Fruit fly (Drosophila melanogaster) whole organism, embryonic: ENCODE measurements around the gene CG6195.
A peak's percentile ranks its signal among the peaks of the same experiment; 100 is the strongest.

Experiments used
- Aef1 ChIP-seq: fragments of 200-800 bp; sonication (Bioruptor generic); IDR thresholded peaks from 3 replicates; pipeline ENCODE4 v1.3.6; 2022; ENCODE audit warnings: missing biosample characterization, missing genetic modification characterization
- Blimp-1 ChIP-seq: fragments of 200-800 bp; sonication (Bioruptor generic); optimal IDR thresholded peaks from 3 replicates; lab custom pipeline; 2018; ENCODE audit warnings: missing biosample characterization, missing genetic modification characterization, mild to moderate bottlenecking, moderate library complexity, missing genetic modification reagents
- CG10431 ChIP-seq: fragments of 200-800 bp; sonication (Bioruptor generic); optimal IDR thresholded peaks from 3 replicates; lab custom pipeline; 2018; ENCODE audit warnings: missing biosample characterization, mild to moderate bottlenecking, missing genetic modification characterization
- CG10654 ChIP-seq: fragments of 200-800 bp; sonication (Bioruptor generic); optimal IDR thresholded peaks from 2 replicates; lab custom pipeline; 2016; ENCODE audit warnings: missing biosample characterization, missing genetic modification characterization
- CG11085 ChIP-seq: fragments of 200-800 bp; sonication (Bioruptor generic); IDR thresholded peaks from 2 replicates; pipeline ENCODE4 v1.3.6; 2022; ENCODE audit warnings: missing biosample characterization, missing genetic modification characterization
- CG11247 ChIP-seq: fragments of 200-800 bp; sonication (Bioruptor generic); IDR thresholded peaks from 2 replicates; pipeline ENCODE4 v1.3.6; 2022; ENCODE audit warnings: missing biosample characterization, missing genetic modification characterization
- CG11723 ChIP-seq: fragments of 200-800 bp; sonication (Bioruptor generic); optimal IDR thresholded peaks from 2 replicates; lab custom pipeline; 2017; ENCODE audit warnings: missing biosample characterization, mild to moderate bottlenecking, missing genetic modification characterization
- CG15479 ChIP-seq: fragments of 200-800 bp; sonication (Bioruptor generic); optimal IDR thresholded peaks from 3 replicates; lab custom pipeline; 2019; ENCODE audit warnings: missing biosample characterization, mild to moderate bottlenecking, missing genetic modification characterization, moderate library complexity
- CG15514 ChIP-seq: fragments of 200-800 bp; sonication (Bioruptor generic); optimal IDR thresholded peaks from 3 replicates; lab custom pipeline; 2017; ENCODE audit warnings: missing biosample characterization, missing genetic modification characterization, mild to moderate bottlenecking, moderate library complexity, missing genetic modification reagents
- CG16813 ChIP-seq: fragments of 200-800 bp; sonication (Bioruptor generic); IDR thresholded peaks from 3 replicates; pipeline ENCODE4 v1.3.6; 2022; ENCODE audit warnings: missing biosample characterization, missing genetic modification characterization; ENCODE audit not compliant: partially characterized antibody
- CG16815 ChIP-seq: fragments of 200-800 bp; sonication (Bioruptor generic); optimal IDR thresholded peaks from 3 replicates; lab custom pipeline; 2017; ENCODE audit warnings: missing biosample characterization, mild to moderate bottlenecking, missing genetic modification characterization
- CG17802 ChIP-seq: fragments of 200-800 bp; sonication (Bioruptor generic); optimal IDR thresholded peaks from 2 replicates; lab custom pipeline; 2018; ENCODE audit warnings: missing biosample characterization, mild to moderate bottlenecking, missing genetic modification characterization, moderate library complexity
- CG18262 ChIP-seq: fragments of 200-800 bp; optimal IDR thresholded peaks from 3 replicates; lab custom pipeline; 2019; ENCODE audit warnings: missing biosample characterization, mild to moderate bottlenecking, missing genetic modification characterization, moderate library complexity
- CG18764 ChIP-seq: fragments of 200-800 bp; sonication (Bioruptor generic); optimal IDR thresholded peaks from 3 replicates; lab custom pipeline; 2016; ENCODE audit warnings: missing biosample characterization, missing genetic modification characterization
- CG2678 ChIP-seq: fragments of 200-800 bp; sonication (Bioruptor generic); optimal IDR thresholded peaks from 3 replicates; lab custom pipeline; 2019; ENCODE audit warnings: missing biosample characterization, mild to moderate bottlenecking, missing genetic modification characterization, moderate library complexity
- CG2875 ChIP-seq: fragments of 200-800 bp; sonication (Bioruptor generic); optimal IDR thresholded peaks from 2 replicates; lab custom pipeline; 2017; ENCODE audit warnings: missing biosample characterization, mild to moderate bottlenecking, missing genetic modification characterization, missing genetic modification reagents
- CG2889 ChIP-seq: fragments of 200-800 bp; sonication (Bioruptor generic); IDR thresholded peaks from 3 replicates; pipeline ENCODE4 v1.3.6; 2022; ENCODE audit warnings: missing biosample characterization, missing genetic modification characterization
- CG33213 ChIP-seq: fragments of 200-800 bp; sonication (Bioruptor generic); optimal IDR thresholded peaks from 3 replicates; lab custom pipeline; 2016; ENCODE audit warnings: missing biosample characterization, missing genetic modification characterization
- CG34224 ChIP-seq: fragments of 200-800 bp; sonication (Bioruptor generic); IDR thresholded peaks from 3 replicates; pipeline ENCODE4 v1.3.6; 2022; ENCODE audit warnings: missing biosample characterization, missing genetic modification characterization; ENCODE audit not compliant: partially characterized antibody
- CG8089 ChIP-seq: fragments of 200-800 bp; sonication (Bioruptor generic); optimal IDR thresholded peaks from 3 replicates; lab custom pipeline; 2016; ENCODE audit warnings: missing biosample characterization, missing genetic modification characterization
- CG8924 ChIP-seq: fragments of 200-800 bp; optimal IDR thresholded peaks from 3 replicates; lab custom pipeline; 2019; ENCODE audit warnings: missing biosample characterization, mild to moderate bottlenecking, missing genetic modification characterization, moderate library complexity
- CG9876 ChIP-seq: fragments of 200-800 bp; sonication (Bioruptor generic); optimal IDR thresholded peaks from 2 replicates; lab custom pipeline; 2016; ENCODE audit warnings: missing biosample characterization, missing genetic modification characterization
- Dref ChIP-seq: fragments of 200-800 bp; sonication (Bioruptor generic); IDR thresholded peaks from 2 replicates; pipeline ENCODE4 v1.3.6; 2022; ENCODE audit warnings: missing biosample characterization, missing genetic modification characterization
- Drgx ChIP-seq: fragments of 200-800 bp; sonication (Bioruptor generic); IDR thresholded peaks from 2 replicates; pipeline ENCODE4 v1.3.6; 2022; ENCODE audit warnings: missing biosample characterization, missing genetic modification characterization
- Fer1 ChIP-seq: fragments of 200-800 bp; sonication (Bioruptor generic); optimal IDR thresholded peaks from 2 replicates; lab custom pipeline; 2017; ENCODE audit warnings: missing biosample characterization, mild to moderate bottlenecking, missing genetic modification characterization
- Fer3 ChIP-seq: fragments of 200-800 bp; sonication (Bioruptor generic); optimal IDR thresholded peaks from 2 replicates; lab custom pipeline; 2018; ENCODE audit warnings: missing biosample characterization, mild to moderate bottlenecking, missing genetic modification characterization, moderate library complexity
- Hmx ChIP-seq: fragments of 200-800 bp; sonication (Bioruptor generic); optimal IDR thresholded peaks from 2 replicates; lab custom pipeline; 2016; ENCODE audit warnings: missing biosample characterization, missing genetic modification characterization
- Hr51 ChIP-seq, 2 experiments: fragments of 200-800 bp; sonication (Bioruptor generic); optimal IDR thresholded peaks; 2 replicates in 1 of 2; 3 replicates in 1 of 2; lab custom pipeline; 2016 to 2018; ENCODE audit warnings: missing biosample characterization in 2 of 2, missing genetic modification characterization in 2 of 2, mild to moderate bottlenecking in 1 of 2, moderate library complexity in 1 of 2
- Lpt ChIP-seq: fragments of >200 bp; optimal IDR thresholded peaks from 2 replicates; lab custom pipeline; 2018; ENCODE audit warnings: missing biosample characterization, missing genetic modification characterization
- Nf-YA ChIP-seq: fragments of 200-800 bp; sonication (Bioruptor generic); IDR thresholded peaks from 2 replicates; pipeline ENCODE4 v1.3.6; 2022; ENCODE audit warnings: missing biosample characterization, missing genetic modification characterization
- Poxn ChIP-seq: fragments of 200-800 bp; sonication (Bioruptor generic); IDR thresholded peaks from 2 replicates; pipeline ENCODE4 v1.3.6; 2022; ENCODE audit warnings: missing biosample characterization, missing genetic modification characterization
- Rx ChIP-seq: fragments of 200-800 bp; sonication (Bioruptor generic); IDR thresholded peaks from 2 replicates; pipeline ENCODE4 v1.3.6; 2022; ENCODE audit warnings: missing biosample characterization, missing genetic modification characterization
- abd-A ChIP-seq: fragments of 200-800 bp; sonication (Bioruptor generic); optimal IDR thresholded peaks from 3 replicates; lab custom pipeline; 2019; ENCODE audit warnings: missing biosample characterization, mild to moderate bottlenecking, missing genetic modification characterization, moderate library complexity
- ato ChIP-seq: fragments of 200-800 bp; sonication (Bioruptor generic); IDR thresholded peaks from 2 replicates; pipeline ENCODE4 v1.3.6; 2022; ENCODE audit warnings: missing biosample characterization, missing genetic modification characterization; ENCODE audit not compliant: partially characterized antibody
- bab2 ChIP-seq: fragments of 200-800 bp; sonication (Bioruptor generic); optimal IDR thresholded peaks from 2 replicates; lab custom pipeline; 2016; ENCODE audit warnings: missing biosample characterization, missing genetic modification characterization
- cad ChIP-seq: fragments of >200 bp; optimal IDR thresholded peaks from 2 replicates; lab custom pipeline; 2017; ENCODE audit warnings: missing biosample characterization, missing genetic modification characterization
- cato ChIP-seq: fragments of 200-800 bp; sonication (Bioruptor generic); optimal IDR thresholded peaks from 2 replicates; lab custom pipeline; 2016; ENCODE audit warnings: missing biosample characterization, missing genetic modification characterization, borderline replicate concordance
- corto ChIP-seq: fragments of 200-800 bp; sonication (Bioruptor generic); optimal IDR thresholded peaks from 2 replicates; lab custom pipeline; 2016; ENCODE audit warnings: missing biosample characterization, mild to moderate bottlenecking, missing genetic modification characterization, moderate library complexity
- crc ChIP-seq: fragments of 200-800 bp; sonication (Bioruptor generic); optimal IDR thresholded peaks from 2 replicates; lab custom pipeline; 2016; ENCODE audit warnings: missing biosample characterization, missing genetic modification characterization
- eyg ChIP-seq: fragments of 200-800 bp; sonication (Bioruptor generic); optimal IDR thresholded peaks from 3 replicates; lab custom pipeline; 2016; ENCODE audit warnings: missing biosample characterization, missing genetic modification characterization
- gem ChIP-seq: fragments of 200-800 bp; sonication (Bioruptor generic); optimal IDR thresholded peaks from 2 replicates; lab custom pipeline; 2019; ENCODE audit warnings: missing biosample characterization, mild to moderate bottlenecking, missing genetic modification characterization, moderate library complexity
- hkb ChIP-seq, 2 experiments: fragments of 200-800 bp in 1 of 2; fragments of >200 bp in 1 of 2; sonication (Bioruptor generic) in 1 of 2; IDR thresholded peaks in 1 of 2; optimal IDR thresholded peaks in 1 of 2; 2 replicates each; pipeline versions ENCODE4 v1.3.6 to Lab custom; 2017 to 2022; ENCODE audit warnings: missing biosample characterization in 1 of 2, missing genetic modification characterization in 1 of 2
- lbe ChIP-seq: fragments of 200-800 bp; sonication (Bioruptor generic); optimal IDR thresholded peaks from 2 replicates; lab custom pipeline; 2016; ENCODE audit warnings: missing biosample characterization, mild to moderate bottlenecking, missing genetic modification characterization
- org-1 ChIP-seq: fragments of 200-800 bp; sonication (Bioruptor generic); optimal IDR thresholded peaks from 2 replicates; lab custom pipeline; 2017; ENCODE audit warnings: missing biosample characterization, missing genetic modification characterization
- phol ChIP-seq: fragments of 200-800 bp; sonication (Bioruptor generic); optimal IDR thresholded peaks from 3 replicates; lab custom pipeline; 2018; ENCODE audit warnings: missing biosample characterization, mild to moderate bottlenecking, missing genetic modification characterization, moderate library complexity
- sens ChIP-seq: fragments of 200-800 bp; sonication (Bioruptor generic); peaks from one replicate; lab custom pipeline; 2016; ENCODE audit warnings: missing biosample characterization, missing genetic modification characterization
- shn ChIP-seq: fragments of 200-800 bp; sonication (Bioruptor generic); optimal IDR thresholded peaks from 3 replicates; lab custom pipeline; 2016; ENCODE audit warnings: missing biosample characterization, missing genetic modification characterization
- sima ChIP-seq: fragments of 200-800 bp; sonication (Bioruptor generic); optimal IDR thresholded peaks from 2 replicates; lab custom pipeline; 2016; ENCODE audit warnings: missing biosample characterization, missing genetic modification characterization
- tgo ChIP-seq: fragments of 200-800 bp; sonication (Bioruptor generic); IDR thresholded peaks from 3 replicates; pipeline ENCODE4 v1.3.6; 2022; ENCODE audit warnings: missing biosample characterization, missing genetic modification characterization
- trem ChIP-seq: fragments of 200-800 bp; optimal IDR thresholded peaks from 3 replicates; lab custom pipeline; 2019; ENCODE audit warnings: missing biosample characterization, mild to moderate bottlenecking, missing genetic modification characterization, moderate library complexity

The CG6195 gene

DNA sequence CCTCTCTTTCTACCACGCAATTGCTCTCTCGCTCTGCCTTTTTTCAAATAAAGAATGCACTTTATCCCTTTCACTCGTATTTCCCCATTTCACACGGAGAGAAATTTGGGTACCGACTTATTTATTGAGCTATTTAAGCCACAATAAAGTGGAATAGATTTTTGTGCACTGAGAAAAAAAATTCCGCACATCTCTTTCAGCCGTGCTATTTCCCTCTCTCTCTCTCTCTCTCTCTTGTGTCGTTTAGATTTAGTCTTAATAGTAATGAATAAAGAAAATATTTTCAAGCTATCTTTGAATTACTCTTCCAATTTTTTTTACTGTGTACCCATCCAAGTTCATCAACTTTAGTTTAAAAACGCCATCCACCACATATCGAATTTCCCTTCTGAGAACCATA is 24.6 kb downstream of the CG6195 start (continued):
- peak; percentile 60; the same call in 1 of the 2 replicates for TF ChIP-seq Rx (GFP tag; lab: Robert Waterston, UW)
- peak; percentile 48 for TF ChIP-seq CG18262 (tag; lab: Kevin White, UChicago)
- peak; percentile 91 for TF ChIP-seq sens (GFP tag; lab: Kevin White, UChicago)
- TF ChIP-seq gem (tag; lab: Kevin White, UChicago) = peak; percentile 75
- no peak for TF ChIP-seq sima (GFP tag; lab: Kevin White, UChicago)
- no peak for TF ChIP-seq lbe
- peak; percentile 13 for TF ChIP-seq crc (GFP tag; lab: Kevin White, UChicago)
- peak; percentile 62 for TF ChIP-seq Aef1 (GFP tag; lab: Robert Waterston, UW)
- TF ChIP-seq CG16815 (GFP tag; lab: Kevin White, UChicago) = peak; percentile 14
- peak; percentile 15 for TF ChIP-seq CG9876 (GFP tag; lab: Kevin White, UChicago)
- peak; percentile 11 for TF ChIP-seq trem
- no peak for TF ChIP-seq Hmx
- no peak for TF ChIP-seq CG10431
- peak; percentile 62 for TF ChIP-seq phol (tag; lab: Kevin White, UChicago)
- TF ChIP-seq Dref (GFP tag; lab: Robert Waterston, UW) = no peak
- TF ChIP-seq CG11085 = 0 out of 2 replicates have a peak, but pooled peaks have one; percentile 43
- no peak for TF ChIP-seq ato (GFP tag; lab: Robert Waterston, UW)
- no peak for TF ChIP-seq CG11247 (GFP tag; lab: Robert Waterston, UW)
- peak; percentile 40 for TF ChIP-seq CG33213 (GFP tag; lab: Kevin White, UChicago)
- TF ChIP-seq Hr51 (GFP tag; optimal IDR thresholded peaks at IDR 0.05; lab: Kevin White, UChicago) = peak in 1 of 2 experiments; percentile 61
- no peak for TF ChIP-seq CG17802 (tag; lab: Kevin White, UChicago)
- TF ChIP-seq eyg (GFP tag; lab: Kevin White, UChicago) = no peak
- peak; percentile 42 for TF ChIP-seq CG8089
- TF ChIP-seq abd-A (tag; lab: Kevin White, UChicago) = no peak
- no peak for TF ChIP-seq CG34224
- TF ChIP-seq CG15514 (GFP tag; lab: Kevin White, UChicago) = peak; percentile 39
- peak; percentile 32 for TF ChIP-seq cato (GFP tag; lab: Kevin White, UChicago)
- no peak for TF ChIP-seq corto
- TF ChIP-seq CG18764 (GFP tag; lab: Kevin White, UChicago) = peak; percentile 44
- peak; percentile 72 for TF ChIP-seq Drgx (GFP tag; lab: Robert Waterston, UW)
- TF ChIP-seq CG15479 = no peak
- TF ChIP-seq CG2678 (tag; lab: Kevin White, UChicago) = peak; percentile 66
- 0 out of 2 replicates have a peak, but pooled peaks have one; percentile 39 for TF ChIP-seq Poxn (GFP tag; lab: Robert Waterston, UW)
- peak; percentile 4 for TF ChIP-seq CG11723 (GFP tag; lab: Kevin White, UChicago)
- TF ChIP-seq Blimp-1 = peak; percentile 60
- peak; percentile 48 for TF ChIP-seq CG2875 (GFP tag; lab: Kevin White, UChicago)
- TF ChIP-seq Lpt (GFP tag; lab: Kevin White, UChicago) = no peak
- 0 out of 2 replicates have a peak, but pooled peaks have one; percentile 36 for TF ChIP-seq Nf-YA
- TF ChIP-seq cad (GFP tag; lab: Kevin White, UChicago) = no peak
- peak; percentile 15 for TF ChIP-seq Fer1 (GFP tag; lab: Kevin White, UChicago)
- TF ChIP-seq CG16813 (GFP tag; lab: Robert Waterston, UW) = no peak
- peak; percentile 72 for TF ChIP-seq bab2 (GFP tag; lab: Kevin White, UChicago)
- TF ChIP-seq shn (GFP tag; lab: Kevin White, UChicago) = peak; percentile 10
- TF ChIP-seq tgo = peak; percentile 57; the same call in 2 of the 3 replicates
- TF ChIP-seq Fer3 (tag; lab: Kevin White, UChicago) = peak; percentile 47
- TF ChIP-seq CG10654 (GFP tag; lab: Kevin White, UChicago) = peak; percentile 23
- peak; percentile 40 for TF ChIP-seq org-1
- TF ChIP-seq CG2889 = peak; percentile 35; the same call in 1 of the 3 replicates
- peak; percentile 19 for TF ChIP-seq CG8924
- TF ChIP-seq hkb (optimal IDR thresholded peaks at IDR 0.05; lab: Kevin White, UChicago) = no peak
- TF ChIP-seq hkb (GFP tag; IDR thresholded peaks at IDR 0.05; lab: Robert Waterston, UW) = peak; percentile 80
